Fruit fly (Drosophila melanogaster) whole organism: ENCODE measurements around the gene Cpr65Az.

Experiments
- CG8478 ChIP-seq: fragments of >200 bp; optimal IDR thresholded peaks from 2 replicates; lab custom pipeline; 2018; ENCODE audit warnings: inconsistent platforms
- Dll ChIP-seq: fragments of >200 bp; optimal IDR thresholded peaks from 2 replicates; lab custom pipeline; 2017
- EcR ChIP-seq, 2 experiments: fragments of >200 bp; optimal IDR thresholded peaks; 2 replicates each; lab custom pipeline; 2017; ENCODE audit warnings: missing biosample characterization in 2 of 2, missing genetic modification characterization in 2 of 2, missing genetic modification reagents in 2 of 2
- pan ChIP-seq: fragments of >200 bp; optimal IDR thresholded peaks from 2 replicates; lab custom pipeline; 2017
- psq ChIP-seq: fragments of >200 bp; optimal IDR thresholded peaks from 2 replicates; lab custom pipeline; 2017
- usp ChIP-seq: fragments of >200 bp; optimal IDR thresholded peaks from 2 replicates; lab custom pipeline; 2017; ENCODE audit warnings: missing biosample characterization, missing genetic modification characterization, mixed read lengths

DNA sequence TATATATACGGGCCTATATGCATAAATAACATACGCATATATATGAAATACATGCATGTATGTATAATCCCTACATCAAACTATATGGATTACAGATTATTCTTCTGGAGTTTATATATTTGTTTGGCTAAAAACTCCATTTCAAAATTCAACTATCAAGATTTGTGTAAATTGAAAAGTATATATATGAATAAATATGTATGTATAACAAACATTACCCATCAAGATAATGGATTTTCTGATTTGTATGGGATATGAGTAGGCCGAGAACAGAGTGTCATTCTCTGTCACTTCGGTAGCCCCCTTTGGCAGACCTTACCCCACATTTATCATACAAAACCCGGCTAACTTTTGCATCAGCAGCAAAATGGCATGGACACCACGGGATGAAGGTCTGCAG is 39.6 kb downstream of the Cpr65Az start, which contains the start of gene CG8219:
- TF ChIP-seq EcR (GFP tag; optimal IDR thresholded peaks at IDR 0.05; lab: Kevin White, UChicago) (no peak), CG8478 (lab: Kevin White, UChicago) (no peak), pan (lab: Kevin White, UChicago) (no peak), Dll (lab: Kevin White, UChicago) (no peak), usp (no peak), psq (no peak)
